Worm (Caenorhabditis elegans) whole organism, late embryonic: ENCODE results near the gene M7.12.

Experiments used
- K09A11.1 ChIP-seq: sonication (generic microtip); optimal IDR thresholded peaks from 2 replicates; lab custom pipeline; 2017; ENCODE audit warnings: antibody characterized with exemption, mild to moderate bottlenecking, missing genetic modification characterization, missing compliant biosample characterization; ENCODE audit not compliant: insufficient read depth
- ama-1 ChIP-seq: fragments of 150-350 bp; optimal IDR thresholded peaks from 2 replicates; lab custom pipeline; 2014
- ceh-14 ChIP-seq: sonication (generic microtip); optimal IDR thresholded peaks from 2 replicates; lab custom pipeline; 2016; ENCODE audit warnings: missing genotype, missing genetic modification characterization, missing compliant biosample characterization
- ceh-18 ChIP-seq: sonication (generic microtip); optimal IDR thresholded peaks from 2 replicates; lab custom pipeline; 2016; ENCODE audit warnings: missing genetic modification characterization, missing compliant biosample characterization
- ceh-19 ChIP-seq: fragments of 200-800 bp; sonication (Bioruptor generic); optimal IDR thresholded peaks from 2 replicates; lab custom pipeline; 2018; ENCODE audit warnings: mild to moderate bottlenecking, missing genetic modification characterization, missing compliant biosample characterization
- nfya-1 ChIP-seq: sonication (generic microtip); optimal IDR thresholded peaks from 2 replicates; lab custom pipeline; 2017; ENCODE audit warnings: missing genetic modification characterization, mild to moderate bottlenecking, missing compliant biosample characterization, antibody characterized with exemption, moderate library complexity
- nhr-11 ChIP-seq: fragments of 150-350 bp; optimal IDR thresholded peaks from 2 replicates; lab custom pipeline; 2014; ENCODE audit warnings: missing biosample characterization, missing genetic modification characterization
- pha-4 ChIP-seq: fragments of 150-350 bp; optimal IDR thresholded peaks from 2 replicates; lab custom pipeline; 2018; ENCODE audit warnings: missing biosample characterization, missing genetic modification reagents, missing genetic modification characterization
- tbx-7 ChIP-seq: sonication (generic microtip); optimal IDR thresholded peaks from 2 replicates; lab custom pipeline; 2016; ENCODE audit warnings: missing genotype, missing genetic modification characterization, missing compliant biosample characterization
- unc-86 ChIP-seq: sonication (generic microtip); optimal IDR thresholded peaks from 2 replicates; lab custom pipeline; 2016; ENCODE audit warnings: missing genetic modification characterization, missing compliant biosample characterization

DNA sequence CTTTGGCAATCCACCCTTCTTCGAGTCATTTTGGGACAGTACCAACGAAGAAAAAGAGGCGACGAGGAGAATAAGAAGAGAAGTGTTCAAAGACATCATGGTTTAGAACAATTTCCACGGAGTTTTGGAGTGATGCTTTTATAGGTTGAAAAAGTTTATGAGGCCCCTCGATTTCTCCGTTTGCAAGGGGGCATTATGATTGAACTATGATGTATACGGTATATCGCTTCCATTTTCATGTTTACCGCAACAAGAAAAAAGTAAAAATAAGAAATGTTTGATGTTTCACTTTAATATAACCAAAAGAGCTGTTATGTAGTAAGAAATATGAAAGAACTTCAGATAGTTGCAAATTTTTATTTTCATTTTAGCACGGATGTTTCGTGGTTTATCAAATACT is 3.6 kb upstream of the M7.12 start, which contains the start of gene srlf-18:
- TF ChIP-seq ceh-19 (GFP tag; lab: Kevin White, UChicago) = no peak
- no peak for TF ChIP-seq nhr-11 (tag; lab: Kevin White, UChicago)
- TF ChIP-seq K09A11.1 (tag; lab: Kevin White, UChicago) = no peak
- no peak for TF ChIP-seq nfya-1 (tag; lab: Kevin White, UChicago)
- no peak for TF ChIP-seq ceh-14
- TF ChIP-seq ama-1 (lab: Kevin White, UChicago) = no peak
- TF ChIP-seq pha-4 (tag; lab: Kevin White, UChicago) = no peak
- TF ChIP-seq ceh-18 (tag; lab: Kevin White, UChicago) = no peak
- TF ChIP-seq unc-86 (tag; lab: Kevin White, UChicago) = no peak
- TF ChIP-seq tbx-7 = no peak
